Fruit fly (Drosophila melanogaster) whole organism, embryonic: ENCODE measurements around the gene gro.

Experiments
- Bgb ChIP-seq: fragments of 200-800 bp; sonication (Bioruptor generic); IDR thresholded peaks from 2 replicates; pipeline ENCODE4 v1.3.6; 2022; ENCODE audit warnings: missing biosample characterization, missing genetic modification characterization; ENCODE audit not compliant: partially characterized antibody
- Blimp-1 ChIP-seq: fragments of 200-800 bp; sonication (Bioruptor generic); optimal IDR thresholded peaks from 3 replicates; lab custom pipeline; 2018; ENCODE audit warnings: missing biosample characterization, missing genetic modification characterization, mild to moderate bottlenecking, moderate library complexity, missing genetic modification reagents
- CG10366 ChIP-seq: fragments of 200-800 bp; sonication (Bioruptor generic); IDR thresholded peaks from 2 replicates; pipeline ENCODE4 v1.3.6; 2022; ENCODE audit warnings: missing biosample characterization, missing genetic modification characterization
- CG10431 ChIP-seq: fragments of 200-800 bp; sonication (Bioruptor generic); optimal IDR thresholded peaks from 3 replicates; lab custom pipeline; 2018; ENCODE audit warnings: missing biosample characterization, mild to moderate bottlenecking, missing genetic modification characterization
- CG11247 ChIP-seq: fragments of 200-800 bp; sonication (Bioruptor generic); IDR thresholded peaks from 2 replicates; pipeline ENCODE4 v1.3.6; 2022; ENCODE audit warnings: missing biosample characterization, missing genetic modification characterization
- CG14014 ChIP-seq: fragments of 200-800 bp; sonication (Bioruptor generic); IDR thresholded peaks from 2 replicates; pipeline ENCODE4 v1.3.6; 2022; ENCODE audit warnings: missing biosample characterization, missing genetic modification characterization
- CG14667 ChIP-seq: fragments of 200-800 bp; sonication (Bioruptor generic); IDR thresholded peaks from 2 replicates; pipeline ENCODE4 v1.3.6; 2022; ENCODE audit warnings: missing biosample characterization, missing genetic modification characterization
- CG14965 ChIP-seq: fragments of 200-800 bp; sonication (Bioruptor generic); optimal IDR thresholded peaks from 2 replicates; lab custom pipeline; 2016; ENCODE audit warnings: missing biosample characterization, missing genetic modification characterization, borderline replicate concordance
- CG1529 ChIP-seq: fragments of 200-800 bp; sonication (Bioruptor generic); optimal IDR thresholded peaks from 3 replicates; lab custom pipeline; 2018; ENCODE audit warnings: missing biosample characterization, missing genetic modification characterization
- CG16815 ChIP-seq: fragments of 200-800 bp; sonication (Bioruptor generic); optimal IDR thresholded peaks from 3 replicates; lab custom pipeline; 2017; ENCODE audit warnings: missing biosample characterization, mild to moderate bottlenecking, missing genetic modification characterization
- CG16863 ChIP-seq: fragments of 200-800 bp; sonication (Bioruptor generic); optimal IDR thresholded peaks from 3 replicates; lab custom pipeline; 2016; ENCODE audit warnings: missing biosample characterization, missing genetic modification characterization
- CG17359 ChIP-seq: fragments of 200-800 bp; sonication (Bioruptor generic); optimal IDR thresholded peaks from 3 replicates; lab custom pipeline; 2018; ENCODE audit warnings: missing biosample characterization, mild to moderate bottlenecking, missing genetic modification characterization, moderate library complexity
- CG17829 ChIP-seq: fragments of 200-800 bp; optimal IDR thresholded peaks from 2 replicates; lab custom pipeline; 2019; ENCODE audit warnings: missing biosample characterization, mild to moderate bottlenecking, missing genetic modification characterization, moderate library complexity
- CG2120 ChIP-seq: fragments of 200-800 bp; sonication (Bioruptor generic); optimal IDR thresholded peaks from 3 replicates; lab custom pipeline; 2016; ENCODE audit warnings: missing biosample characterization, missing genetic modification characterization
- CG2199 ChIP-seq: fragments of 200-800 bp; sonication (Bioruptor generic); IDR thresholded peaks from 3 replicates; pipeline ENCODE4 v1.3.6; 2022; ENCODE audit warnings: missing biosample characterization, missing genetic modification characterization
- CG2202 ChIP-seq: fragments of 200-800 bp; sonication (Bioruptor generic); optimal IDR thresholded peaks from 2 replicates; lab custom pipeline; 2018; ENCODE audit warnings: missing biosample characterization, mild to moderate bottlenecking, missing genetic modification characterization
- CG32772 ChIP-seq: fragments of 200-800 bp; sonication (Bioruptor generic); IDR thresholded peaks from 2 replicates; pipeline ENCODE4 v1.3.6; 2022; ENCODE audit warnings: missing biosample characterization, missing genetic modification characterization
- CG34224 ChIP-seq: fragments of 200-800 bp; sonication (Bioruptor generic); IDR thresholded peaks from 3 replicates; pipeline ENCODE4 v1.3.6; 2022; ENCODE audit warnings: missing biosample characterization, missing genetic modification characterization; ENCODE audit not compliant: partially characterized antibody
- CG3847 ChIP-seq: fragments of 200-800 bp; sonication (Bioruptor generic); IDR thresholded peaks from 2 replicates; pipeline ENCODE4 v1.3.6; 2022; ENCODE audit warnings: missing biosample characterization, missing genetic modification characterization
- CG42726 ChIP-seq: fragments of 200-800 bp; sonication (Bioruptor generic); IDR thresholded peaks from 2 replicates; pipeline ENCODE4 v1.3.6; 2022; ENCODE audit warnings: missing biosample characterization, missing genetic modification characterization; ENCODE audit not compliant: partially characterized antibody
- CG43689 ChIP-seq: fragments of 200-800 bp; sonication (Bioruptor generic); IDR thresholded peaks from 2 replicates; pipeline ENCODE4 v1.3.6; 2022; ENCODE audit warnings: missing biosample characterization, missing genetic modification characterization
- CG4820 ChIP-seq: fragments of 200-800 bp; sonication (Bioruptor generic); optimal IDR thresholded peaks from 3 replicates; lab custom pipeline; 2016; ENCODE audit warnings: missing biosample characterization, missing genetic modification characterization
- CG6689 ChIP-seq: fragments of 200-800 bp; sonication (Bioruptor generic); IDR thresholded peaks from 2 replicates; pipeline ENCODE4 v1.3.6; 2022; ENCODE audit warnings: missing biosample characterization, missing genetic modification characterization
- CG7786 ChIP-seq: fragments of 200-800 bp; sonication (Bioruptor generic); optimal IDR thresholded peaks from 2 replicates; lab custom pipeline; 2016; ENCODE audit warnings: missing biosample characterization, missing genetic modification characterization
- CG8089 ChIP-seq: fragments of 200-800 bp; sonication (Bioruptor generic); optimal IDR thresholded peaks from 3 replicates; lab custom pipeline; 2016; ENCODE audit warnings: missing biosample characterization, missing genetic modification characterization
- CG8478 ChIP-seq: fragments of >200 bp; optimal IDR thresholded peaks from 2 replicates; lab custom pipeline; 2018
- Dll ChIP-seq: fragments of 200-800 bp; sonication (Bioruptor generic); IDR thresholded peaks from 4 replicates; pipeline ENCODE4 v1.3.6; 2022; ENCODE audit warnings: missing biosample characterization, missing genetic modification characterization; ENCODE audit not compliant: partially characterized antibody
- Doc2 ChIP-seq: fragments of 200-800 bp; sonication (Bioruptor generic); IDR thresholded peaks from 2 replicates; pipeline ENCODE4 v1.3.6; 2022; ENCODE audit warnings: missing biosample characterization, missing genetic modification characterization
- Gsc ChIP-seq: fragments of 200-800 bp; sonication (Bioruptor generic); IDR thresholded peaks from 2 replicates; pipeline ENCODE4 v1.3.6; 2022; ENCODE audit warnings: missing biosample characterization, missing genetic modification characterization
- NK7.1 ChIP-seq: fragments of 200-800 bp; sonication (Bioruptor generic); optimal IDR thresholded peaks from 3 replicates; lab custom pipeline; 2016; ENCODE audit warnings: missing biosample characterization, missing genetic modification characterization
- Nf-YC ChIP-seq: fragments of 200-800 bp; optimal IDR thresholded peaks from 3 replicates; lab custom pipeline; 2019; ENCODE audit warnings: missing biosample characterization, mild to moderate bottlenecking, missing genetic modification characterization, moderate library complexity
- NfI ChIP-seq: fragments of 200-800 bp; sonication (Bioruptor generic); optimal IDR thresholded peaks from 3 replicates; lab custom pipeline; 2018; ENCODE audit warnings: missing biosample characterization, mild to moderate bottlenecking, missing genetic modification characterization, moderate library complexity
- Poxn ChIP-seq: fragments of 200-800 bp; sonication (Bioruptor generic); IDR thresholded peaks from 2 replicates; pipeline ENCODE4 v1.3.6; 2022; ENCODE audit warnings: missing biosample characterization, missing genetic modification characterization
- Ravus ChIP-seq: fragments of 200-800 bp; sonication (Bioruptor generic); IDR thresholded peaks from 2 replicates; pipeline ENCODE4 v1.3.6; 2022; ENCODE audit warnings: missing biosample characterization, missing genetic modification characterization
- Rfx ChIP-seq: fragments of 200-800 bp; sonication (Bioruptor generic); IDR thresholded peaks from 2 replicates; pipeline ENCODE4 v1.3.6; 2022; ENCODE audit warnings: missing biosample characterization, missing genetic modification characterization
- Rx ChIP-seq: fragments of 200-800 bp; sonication (Bioruptor generic); IDR thresholded peaks from 2 replicates; pipeline ENCODE4 v1.3.6; 2022; ENCODE audit warnings: missing biosample characterization, missing genetic modification characterization
- al ChIP-seq: fragments of 200-800 bp; sonication (Bioruptor generic); IDR thresholded peaks from 2 replicates; pipeline ENCODE4 v1.3.6; 2022; ENCODE audit warnings: missing biosample characterization, missing genetic modification characterization
- bcd ChIP-seq: fragments of 200-800 bp; sonication (Bioruptor generic); optimal IDR thresholded peaks from 2 replicates; lab custom pipeline; 2017; ENCODE audit warnings: missing biosample characterization, mild to moderate bottlenecking, missing genetic modification characterization
- dysf ChIP-seq: fragments of 200-800 bp; sonication (Bioruptor generic); IDR thresholded peaks from 3 replicates; pipeline ENCODE4 v1.3.6; 2022; ENCODE audit warnings: missing biosample characterization, missing genetic modification characterization
- ems ChIP-seq: fragments of 200-800 bp; sonication (Bioruptor generic); optimal IDR thresholded peaks from 3 replicates; lab custom pipeline; 2016; ENCODE audit warnings: missing biosample characterization, missing genetic modification characterization
- hkb ChIP-seq, 2 experiments: fragments of 200-800 bp in 1 of 2; fragments of >200 bp in 1 of 2; sonication (Bioruptor generic) in 1 of 2; IDR thresholded peaks in 1 of 2; optimal IDR thresholded peaks in 1 of 2; 2 replicates each; pipeline versions ENCODE4 v1.3.6 to Lab custom; 2017 to 2022; ENCODE audit warnings: missing biosample characterization in 1 of 2, missing genetic modification characterization in 1 of 2
- jumu ChIP-seq: fragments of 200-800 bp; sonication (Bioruptor generic); optimal IDR thresholded peaks from 3 replicates; lab custom pipeline; 2016; ENCODE audit warnings: missing biosample characterization, missing genetic modification characterization
- lola ChIP-seq, 3 experiments: fragments of >200 bp in 2 of 3; fragments of 200-800 bp in 1 of 3; sonication (Bioruptor generic) in 1 of 3; optimal IDR thresholded peaks; 2 replicates each; lab custom pipeline; 2017 to 2019; ENCODE audit warnings: missing biosample characterization in 3 of 3, missing genetic modification characterization in 3 of 3, mild to moderate bottlenecking in 1 of 3, moderate library complexity in 1 of 3
- mam ChIP-seq: fragments of 200-800 bp; sonication (Bioruptor generic); optimal IDR thresholded peaks from 3 replicates; lab custom pipeline; 2016; ENCODE audit warnings: missing biosample characterization, missing genetic modification characterization
- pb ChIP-seq: fragments of 200-800 bp; sonication (Bioruptor generic); optimal IDR thresholded peaks from 3 replicates; lab custom pipeline; 2016; ENCODE audit warnings: missing biosample characterization, missing genetic modification characterization
- pros ChIP-seq: fragments of 200-800 bp; sonication (Bioruptor generic); optimal IDR thresholded peaks from 3 replicates; lab custom pipeline; 2019; ENCODE audit warnings: missing biosample characterization, mild to moderate bottlenecking, missing genetic modification characterization, moderate library complexity
- vnd ChIP-seq: fragments of 200-800 bp; sonication (Bioruptor generic); IDR thresholded peaks from 3 replicates; pipeline ENCODE4 v1.3.6; 2022; ENCODE audit warnings: missing biosample characterization, missing genetic modification characterization; ENCODE audit not compliant: partially characterized antibody
- zf30C ChIP-seq: fragments of 200-800 bp; sonication (Bioruptor generic); optimal IDR thresholded peaks from 3 replicates; lab custom pipeline; 2018; ENCODE audit warnings: missing biosample characterization, mild to moderate bottlenecking, missing genetic modification characterization

gro gene

dm6 chr3R:26042131-26042885 lies 772 bp downstream of the gro start (continued):
- TF ChIP-seq CG34224 (GFP tag; lab: Robert Waterston, UW): no peak; the same call in 2 of the 3 replicates
- TF ChIP-seq hkb (optimal IDR thresholded peaks at IDR 0.05; lab: Kevin White, UChicago): no peak
- TF ChIP-seq hkb (GFP tag; IDR thresholded peaks at IDR 0.05; lab: Robert Waterston, UW): peak; percentile 98
- peak; percentile 96 for TF ChIP-seq ems
- peak; percentile 95 for TF ChIP-seq CG14667 (GFP tag; lab: Robert Waterston, UW)
- TF ChIP-seq CG16815 (GFP tag; lab: Kevin White, UChicago): peak; percentile 93
- peak; percentile 85 for TF ChIP-seq CG14965 (GFP tag; lab: Kevin White, UChicago)
- TF ChIP-seq Gsc (GFP tag; lab: Robert Waterston, UW): peak; percentile 90
- TF ChIP-seq Blimp-1 (GFP tag; lab: Kevin White, UChicago): peak; percentile 93
- TF ChIP-seq CG7786: peak; percentile 97
- TF ChIP-seq Dll: 0 out of 4 replicates have a peak, but pooled peaks have one; percentile 2
- peak; percentile 96 for TF ChIP-seq CG3847 (GFP tag; lab: Robert Waterston, UW)
- no peak for TF ChIP-seq zf30C (GFP tag; lab: Kevin White, UChicago)
- TF ChIP-seq CG43689: peak; percentile 95
- TF ChIP-seq CG4820 (GFP tag; lab: Kevin White, UChicago): peak; percentile 95
- TF ChIP-seq CG32772 (GFP tag; lab: Robert Waterston, UW): peak; percentile 97
- peak; percentile 84 for TF ChIP-seq Doc2 (GFP tag; lab: Robert Waterston, UW)
- peak; percentile 96 for TF ChIP-seq NfI (GFP tag; lab: Kevin White, UChicago)
- no peak for TF ChIP-seq CG42726 (GFP tag; lab: Robert Waterston, UW)
- peak; percentile 97 for TF ChIP-seq CG10366
- peak; percentile 93 for TF ChIP-seq CG17829
- TF ChIP-seq CG11247 (GFP tag; lab: Robert Waterston, UW): peak; percentile 96
- TF ChIP-seq al: peak; percentile 94

dm6 chr3R:26052150-26052908 lies 10.8 kb downstream of the gro start, which contains the start of the genes Exo84 and Vps2:
Gene Exo84 (minus strand): TSS chr3R:26052257.
Gene Vps2 (plus strand): TSS chr3R:26052821.
- TF ChIP-seq CG1529 (GFP tag; lab: Kevin White, UChicago) (no peak), pb (GFP tag; lab: Kevin White, UChicago) (no peak), CG6689 (GFP tag; lab: Robert Waterston, UW) (peak; percentile 97), Rx (GFP tag; lab: Robert Waterston, UW) (no peak), bcd (GFP tag; lab: Kevin White, UChicago) (peak; percentile 70), CG10431 (GFP tag; lab: Kevin White, UChicago) (peak; percentile 11), Poxn (GFP tag; lab: Robert Waterston, UW) (no peak), Rfx (peak; percentile 31; the same call in 1 of the 2 replicates), lola (GFP tag; optimal IDR thresholded peaks at IDR 0.05; lab: Kevin White, UChicago) (peak in 1 of 3 experiments; percentile 76), Bgb (GFP tag; lab: Robert Waterston, UW) (no peak), CG8089 (GFP tag; lab: Kevin White, UChicago) (no peak), ems (peak; percentile 1), CG14014 (GFP tag; lab: Robert Waterston, UW) (no peak; the same call in 1 of the 2 replicates), vnd (GFP tag; lab: Robert Waterston, UW) (no peak), mam (GFP tag; lab: Kevin White, UChicago) (peak; percentile 46), pros (GFP tag; lab: Kevin White, UChicago) (no peak), dysf (GFP tag; lab: Robert Waterston, UW) (peak; percentile 80), CG2120 (GFP tag; lab: Kevin White, UChicago) (peak; percentile 65), Ravus (GFP tag; lab: Robert Waterston, UW) (no peak), CG2202 (tag; lab: Kevin White, UChicago) (no peak), NK7.1 (GFP tag; lab: Kevin White, UChicago) (no peak), CG17359 (tag; lab: Kevin White, UChicago) (no peak), CG16863 (GFP tag; lab: Kevin White, UChicago) (no peak), CG2199 (no peak), CG8478 (lab: Kevin White, UChicago) (no peak), Nf-YC (tag; lab: Kevin White, UChicago) (peak; percentile 56), jumu (peak; percentile 46)
